Fruit fly (Drosophila melanogaster) whole organism, pupa: ENCODE data around the gene CG9541.

ENCODE experiments used
- CG10348 ChIP-seq: fragments of 200-800 bp; sonication (Bioruptor generic); IDR thresholded peaks from 2 replicates; pipeline ENCODE4 v1.3.6; 2022; ENCODE audit warnings: missing biosample characterization, missing genetic modification characterization
- CG8301 ChIP-seq: fragments of 200-800 bp; sonication (Bioruptor generic); optimal IDR thresholded peaks from 2 replicates; lab custom pipeline; 2018; ENCODE audit warnings: missing biosample characterization, mild to moderate bottlenecking, missing genetic modification characterization

- TF ChIP-seq CG10348 (no peak), CG8301 (no peak)
Measured at dm6 chr2L:8931176-8931575, 44.1 kb downstream of the CG9541 start.
